Fruit fly (Drosophila melanogaster) whole organism, embryonic: Measurements from ENCODE around the gene CG6733.
A peak's percentile ranks its signal among the peaks of the same experiment; 100 is the strongest.

ENCODE experiments used
- B-H1 ChIP-seq: fragments of 200-800 bp; sonication (Bioruptor generic); IDR thresholded peaks from 3 replicates; pipeline ENCODE4 v1.3.6; 2022; ENCODE audit warnings: missing biosample characterization, missing genetic modification characterization
- CG10147 ChIP-seq: fragments of 200-800 bp; sonication (Bioruptor generic); optimal IDR thresholded peaks from 2 replicates; lab custom pipeline; 2019; ENCODE audit warnings: missing biosample characterization, mild to moderate bottlenecking, missing genetic modification characterization, moderate library complexity
- CG1024 ChIP-seq: fragments of 200-800 bp; sonication (Bioruptor generic); IDR thresholded peaks from 2 replicates; pipeline ENCODE4 v1.3.6; 2022; ENCODE audit warnings: missing biosample characterization, missing genetic modification characterization
- CG10274 ChIP-seq: fragments of 200-800 bp; sonication (Bioruptor generic); optimal IDR thresholded peaks from 3 replicates; lab custom pipeline; 2017; ENCODE audit warnings: missing biosample characterization, mild to moderate bottlenecking, missing genetic modification characterization
- CG10979 ChIP-seq: fragments of 200-800 bp; sonication (Bioruptor generic); optimal IDR thresholded peaks from 2 replicates; lab custom pipeline; 2018; ENCODE audit warnings: missing biosample characterization, mild to moderate bottlenecking, missing genetic modification characterization, moderate library complexity
- CG11560 ChIP-seq: fragments of 200-800 bp; sonication (Bioruptor generic); IDR thresholded peaks from 3 replicates; pipeline ENCODE4 v1.3.6; 2022; ENCODE audit warnings: missing biosample characterization, missing genetic modification characterization
- CG13775 ChIP-seq: fragments of 200-800 bp; sonication (Bioruptor generic); optimal IDR thresholded peaks from 3 replicates; lab custom pipeline; 2017; ENCODE audit warnings: missing biosample characterization, mild to moderate bottlenecking, missing genetic modification characterization
- CG15073 ChIP-seq: fragments of 200-800 bp; sonication (Bioruptor generic); optimal IDR thresholded peaks from 2 replicates; lab custom pipeline; 2016; ENCODE audit warnings: missing biosample characterization, missing genetic modification characterization
- CG15479 ChIP-seq: fragments of 200-800 bp; sonication (Bioruptor generic); optimal IDR thresholded peaks from 3 replicates; lab custom pipeline; 2019; ENCODE audit warnings: missing biosample characterization, mild to moderate bottlenecking, missing genetic modification characterization, moderate library complexity
- CG17328 ChIP-seq: fragments of 200-800 bp; sonication (Bioruptor generic); IDR thresholded peaks from 2 replicates; pipeline ENCODE4 v1.3.6; 2022; ENCODE audit warnings: missing biosample characterization, missing genetic modification characterization
- CG17829 ChIP-seq: fragments of 200-800 bp; optimal IDR thresholded peaks from 2 replicates; lab custom pipeline; 2019; ENCODE audit warnings: missing biosample characterization, mild to moderate bottlenecking, missing genetic modification characterization, moderate library complexity
- CG4328 ChIP-seq: fragments of 200-800 bp; sonication (Bioruptor generic); optimal IDR thresholded peaks from 3 replicates; lab custom pipeline; 2017; ENCODE audit warnings: missing biosample characterization, missing genetic modification reagents, missing genetic modification characterization
- CG6683 ChIP-seq: fragments of 200-800 bp; sonication (Bioruptor generic); optimal IDR thresholded peaks from 2 replicates; lab custom pipeline; 2017; ENCODE audit warnings: missing biosample characterization, mild to moderate bottlenecking, missing genetic modification characterization, missing genetic modification reagents
- CG6689 ChIP-seq: fragments of 200-800 bp; sonication (Bioruptor generic); IDR thresholded peaks from 2 replicates; pipeline ENCODE4 v1.3.6; 2022; ENCODE audit warnings: missing biosample characterization, missing genetic modification characterization
- CG7271 ChIP-seq: fragments of 200-800 bp; sonication (Bioruptor generic); optimal IDR thresholded peaks from 2 replicates; lab custom pipeline; 2018; ENCODE audit warnings: missing biosample characterization, mild to moderate bottlenecking, missing genetic modification characterization, moderate library complexity
- CG8359 ChIP-seq: fragments of 200-800 bp; sonication (Bioruptor generic); optimal IDR thresholded peaks from 2 replicates; lab custom pipeline; 2017; ENCODE audit warnings: missing biosample characterization, mild to moderate bottlenecking, missing genetic modification characterization, borderline replicate concordance
- Chrac-16 ChIP-seq: fragments of 200-800 bp; sonication (Bioruptor generic); optimal IDR thresholded peaks from 3 replicates; lab custom pipeline; 2016; ENCODE audit warnings: missing biosample characterization, missing genetic modification characterization
- CrebB ChIP-seq: fragments of 200-800 bp; sonication (Bioruptor generic); optimal IDR thresholded peaks from 3 replicates; lab custom pipeline; 2018; ENCODE audit warnings: missing biosample characterization, mild to moderate bottlenecking, missing genetic modification characterization
- Dbx ChIP-seq: fragments of 200-800 bp; sonication (Bioruptor generic); IDR thresholded peaks from 3 replicates; pipeline ENCODE4 v1.3.6; 2022; ENCODE audit warnings: missing biosample characterization, missing genetic modification characterization
- Doc2 ChIP-seq: fragments of 200-800 bp; sonication (Bioruptor generic); IDR thresholded peaks from 2 replicates; pipeline ENCODE4 v1.3.6; 2022; ENCODE audit warnings: missing biosample characterization, missing genetic modification characterization
- Doc3 ChIP-seq: fragments of 200-800 bp; sonication (Bioruptor generic); IDR thresholded peaks from 3 replicates; pipeline ENCODE4 v1.3.6; 2022; ENCODE audit warnings: missing biosample characterization, missing genetic modification characterization; ENCODE audit not compliant: partially characterized antibody
- E2f2 ChIP-seq: fragments of 200-800 bp; sonication (Bioruptor generic); IDR thresholded peaks from 2 replicates; pipeline ENCODE4 v1.3.6; 2022; ENCODE audit warnings: missing biosample characterization, missing genetic modification characterization
- Hsf ChIP-seq: fragments of 200-800 bp; sonication (Bioruptor generic); optimal IDR thresholded peaks from 3 replicates; lab custom pipeline; 2016; ENCODE audit warnings: missing biosample characterization, missing genetic modification characterization
- Lim3 ChIP-seq: fragments of 200-800 bp; sonication (Bioruptor generic); IDR thresholded peaks from 2 replicates; pipeline ENCODE4 v1.3.6; 2022; ENCODE audit warnings: missing biosample characterization, missing genetic modification characterization
- NC2α ChIP-seq: fragments of 200-800 bp; sonication (Bioruptor generic); optimal IDR thresholded peaks from 2 replicates; lab custom pipeline; 2016; ENCODE audit warnings: missing biosample characterization, missing genetic modification characterization
- Neu2 ChIP-seq: fragments of 200-800 bp; sonication (Bioruptor generic); optimal IDR thresholded peaks from 3 replicates; lab custom pipeline; 2016; ENCODE audit warnings: missing biosample characterization, missing genetic modification characterization, borderline replicate concordance
- Nf-YB ChIP-seq: fragments of 200-800 bp; sonication (Bioruptor generic); optimal IDR thresholded peaks from 3 replicates; lab custom pipeline; 2019; ENCODE audit warnings: missing biosample characterization, mild to moderate bottlenecking, missing genetic modification characterization, moderate library complexity
- Nf-YC ChIP-seq: fragments of 200-800 bp; optimal IDR thresholded peaks from 3 replicates; lab custom pipeline; 2019; ENCODE audit warnings: missing biosample characterization, mild to moderate bottlenecking, missing genetic modification characterization, moderate library complexity
- Optix ChIP-seq: fragments of 200-800 bp; sonication (Bioruptor generic); IDR thresholded peaks from 3 replicates; pipeline ENCODE4 v1.3.6; 2022; ENCODE audit warnings: missing biosample characterization, missing genetic modification characterization
- Six4 ChIP-seq: fragments of 200-800 bp; sonication (Bioruptor generic); optimal IDR thresholded peaks from 2 replicates; lab custom pipeline; 2016; ENCODE audit warnings: missing biosample characterization, missing genetic modification characterization
- Taf1 ChIP-seq: fragments of 200-800 bp; sonication (Bioruptor generic); IDR thresholded peaks from 2 replicates; pipeline ENCODE4 v1.3.6; 2022; ENCODE audit warnings: missing biosample characterization, missing genetic modification characterization
- al ChIP-seq: fragments of 200-800 bp; sonication (Bioruptor generic); IDR thresholded peaks from 2 replicates; pipeline ENCODE4 v1.3.6; 2022; ENCODE audit warnings: missing biosample characterization, missing genetic modification characterization
- amos ChIP-seq: fragments of 200-800 bp; sonication (Bioruptor generic); IDR thresholded peaks from 2 replicates; pipeline ENCODE4 v1.3.6; 2022; ENCODE audit warnings: missing biosample characterization, missing genetic modification characterization; ENCODE audit not compliant: partially characterized antibody
- aop ChIP-seq: fragments of 200-800 bp; sonication (Bioruptor generic); IDR thresholded peaks from 2 replicates; pipeline ENCODE4 v1.3.6; 2022; ENCODE audit warnings: missing biosample characterization, missing genetic modification characterization
- ap ChIP-seq: fragments of 200-800 bp; sonication (Bioruptor generic); IDR thresholded peaks from 2 replicates; pipeline ENCODE4 v1.3.6; 2022; ENCODE audit warnings: missing biosample characterization, missing genetic modification characterization
- az2 ChIP-seq: fragments of 200-800 bp; sonication (Bioruptor generic); optimal IDR thresholded peaks from 3 replicates; lab custom pipeline; 2016; ENCODE audit warnings: missing biosample characterization, missing genetic modification characterization
- dpn ChIP-seq, 2 experiments: fragments of 200-800 bp; sonication (Bioruptor generic); optimal IDR thresholded peaks; 3 replicates each; lab custom pipeline; 2016; ENCODE audit warnings: missing biosample characterization in 2 of 2, missing genetic modification characterization in 2 of 2
- fru ChIP-seq: fragments of >200 bp; optimal IDR thresholded peaks from 2 replicates; lab custom pipeline; 2017
- ftz-f1 ChIP-seq: fragments of 200-800 bp; sonication (Bioruptor generic); optimal IDR thresholded peaks from 2 replicates; lab custom pipeline; 2016; ENCODE audit warnings: missing biosample characterization, missing genetic modification characterization
- gcm ChIP-seq: fragments of 200-800 bp; sonication (Bioruptor generic); optimal IDR thresholded peaks from 2 replicates; lab custom pipeline; 2019; ENCODE audit warnings: missing biosample characterization, mild to moderate bottlenecking, missing genetic modification characterization, moderate library complexity
- lab ChIP-seq: fragments of 200-800 bp; sonication (Bioruptor generic); optimal IDR thresholded peaks from 3 replicates; lab custom pipeline; 2017; ENCODE audit warnings: missing biosample characterization, missing genetic modification characterization, mild to moderate bottlenecking, moderate library complexity, missing genetic modification reagents
- nau ChIP-seq: fragments of 200-800 bp; sonication (Bioruptor generic); optimal IDR thresholded peaks from 3 replicates; lab custom pipeline; 2017; ENCODE audit warnings: missing biosample characterization, mild to moderate bottlenecking, missing genetic modification characterization, missing genetic modification reagents
- otp ChIP-seq: fragments of 200-800 bp; sonication (Bioruptor generic); IDR thresholded peaks from 3 replicates; pipeline ENCODE4, ENCODE4 v1.3.6; 2022; ENCODE audit warnings: missing biosample characterization, missing genetic modification characterization
- pita ChIP-seq: fragments of 200-800 bp; sonication (Bioruptor generic); optimal IDR thresholded peaks from 2 replicates; lab custom pipeline; 2017; ENCODE audit warnings: missing biosample characterization, mild to moderate bottlenecking, missing genetic modification characterization
- pum ChIP-seq: fragments of 200-800 bp; sonication (Bioruptor generic); optimal IDR thresholded peaks from 2 replicates; lab custom pipeline; 2016; ENCODE audit warnings: missing biosample characterization, missing genetic modification characterization
- sens-2 ChIP-seq: fragments of 200-800 bp; sonication (Bioruptor generic); IDR thresholded peaks from 2 replicates; pipeline ENCODE4 v1.3.6; 2022; ENCODE audit warnings: missing biosample characterization, missing genetic modification characterization
- slou ChIP-seq: fragments of 200-800 bp; sonication (Bioruptor generic); optimal IDR thresholded peaks from 3 replicates; lab custom pipeline; 2016; ENCODE audit warnings: missing biosample characterization, missing genetic modification characterization
- stc ChIP-seq: fragments of 200-800 bp; sonication (Bioruptor generic); IDR thresholded peaks from 2 replicates; pipeline ENCODE4 v1.3.6; 2022; ENCODE audit warnings: missing biosample characterization, missing genetic modification characterization
- tio ChIP-seq: fragments of 200-800 bp; sonication (Bioruptor generic); optimal IDR thresholded peaks from 2 replicates; lab custom pipeline; 2017; ENCODE audit warnings: missing biosample characterization, missing genetic modification characterization, inconsistent platforms
- trem ChIP-seq: fragments of 200-800 bp; optimal IDR thresholded peaks from 3 replicates; lab custom pipeline; 2019; ENCODE audit warnings: missing biosample characterization, mild to moderate bottlenecking, missing genetic modification characterization, moderate library complexity
- ttk ChIP-seq: fragments of 200-800 bp; sonication (Bioruptor generic); IDR thresholded peaks from 2 replicates; pipeline ENCODE4 v2.1.2; 2022; ENCODE audit warnings: missing biosample characterization, missing genetic modification characterization
- zfh1 ChIP-seq: fragments of 200-800 bp; sonication (Bioruptor generic); IDR thresholded peaks from 3 replicates; pipeline ENCODE4 v1.3.6; 2022; ENCODE audit warnings: missing biosample characterization, missing genetic modification characterization

Gene CG6733

DNA sequence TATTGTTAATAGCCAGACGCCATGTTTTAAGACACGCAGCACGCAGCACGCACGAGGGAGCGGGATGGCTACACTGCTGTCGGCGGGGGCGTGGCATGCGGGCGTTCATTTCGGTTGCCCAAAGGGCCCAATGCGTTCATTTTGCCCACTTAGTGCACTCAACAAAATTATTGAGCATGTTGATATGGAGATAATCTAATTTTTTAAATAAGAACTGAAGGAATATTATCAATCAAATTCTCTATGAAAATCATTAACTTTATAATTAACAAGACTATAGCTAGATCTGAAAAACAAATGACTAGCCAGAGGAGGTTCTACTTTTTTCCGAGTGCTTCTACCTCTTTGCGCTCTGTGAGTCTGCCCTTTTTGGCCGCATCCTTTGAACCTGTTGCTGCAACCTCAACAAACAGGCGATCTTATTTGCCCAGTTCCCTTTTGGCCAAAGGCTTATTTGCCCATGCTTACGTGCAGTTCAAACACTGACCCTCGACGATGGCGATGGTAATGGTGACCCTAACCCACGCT, 35.8 kb downstream of the CG6733 start (continued):
- TF ChIP-seq dpn (GFP tag; optimal IDR thresholded peaks at IDR 0.05; lab: Kevin White, UChicago) = peak in 1 of 2 experiments; percentile 13
- TF ChIP-seq Doc3 (GFP tag; lab: Robert Waterston, UW) = no peak
- TF ChIP-seq CG10274 (GFP tag; lab: Kevin White, UChicago) = no peak
- TF ChIP-seq trem = no peak
- TF ChIP-seq zfh1 = peak; percentile 34; the same call in 1 of the 3 replicates
- no peak for TF ChIP-seq Optix (GFP tag; lab: Robert Waterston, UW)
- TF ChIP-seq amos (GFP tag; lab: Robert Waterston, UW) = no peak
- no peak for TF ChIP-seq az2
- 0 out of 2 replicates have a peak, but pooled peaks have one; percentile 5 for TF ChIP-seq sens-2 (GFP tag; lab: Robert Waterston, UW)
- TF ChIP-seq stc (GFP tag; lab: Robert Waterston, UW) = no peak
- TF ChIP-seq pita (GFP tag; lab: Kevin White, UChicago) = no peak
- no peak for TF ChIP-seq aop (GFP tag; lab: Robert Waterston, UW)
- TF ChIP-seq al (GFP tag; lab: Robert Waterston, UW) = no peak
- no peak for TF ChIP-seq CG13775 (GFP tag; lab: Kevin White, UChicago)
- TF ChIP-seq ttk = no peak
- TF ChIP-seq B-H1 = no peak
- no peak for TF ChIP-seq Neu2 (GFP tag; lab: Kevin White, UChicago)
- TF ChIP-seq ap = no peak
- TF ChIP-seq Six4 (GFP tag; lab: Kevin White, UChicago) = no peak
- TF ChIP-seq otp (GFP tag; lab: Robert Waterston, UW) = 0 out of 3 replicates have a peak, but pooled peaks have one; percentile 16
- TF ChIP-seq CG1024 = no peak
- TF ChIP-seq E2f2 (GFP tag; lab: Robert Waterston, UW) = no peak
- peak; percentile 56 for TF ChIP-seq gcm (GFP tag; lab: Kevin White, UChicago)
- TF ChIP-seq pum = no peak
- TF ChIP-seq lab (GFP tag; lab: Kevin White, UChicago) = no peak
- no peak for TF ChIP-seq CG10147 (GFP tag; lab: Kevin White, UChicago)
- peak; percentile 86 for TF ChIP-seq Nf-YC (tag; lab: Kevin White, UChicago)
- TF ChIP-seq Hsf = no peak
- TF ChIP-seq CG11560 (tag; lab: Robert Waterston, UW) = no peak
- TF ChIP-seq CG6689 (GFP tag; lab: Robert Waterston, UW) = no peak
- no peak for TF ChIP-seq NC2α (GFP tag; lab: Kevin White, UChicago)
- no peak for TF ChIP-seq Taf1 (GFP tag; lab: Robert Waterston, UW)
- no peak for TF ChIP-seq CG4328 (GFP tag; lab: Kevin White, UChicago)
- peak; percentile 31 for TF ChIP-seq CG15479 (GFP tag; lab: Kevin White, UChicago)
- TF ChIP-seq CG6683 (GFP tag; lab: Kevin White, UChicago) = no peak
- peak; percentile 85 for TF ChIP-seq Nf-YB (GFP tag; lab: Kevin White, UChicago)
- TF ChIP-seq CG8359 (GFP tag; lab: Kevin White, UChicago) = no peak
- TF ChIP-seq ftz-f1 (GFP tag; lab: Kevin White, UChicago) = no peak
- TF ChIP-seq CrebB (tag; lab: Kevin White, UChicago) = no peak
- no peak for TF ChIP-seq CG10979 (tag; lab: Kevin White, UChicago)
- TF ChIP-seq Lim3 (GFP tag; lab: Robert Waterston, UW) = no peak
- peak; percentile 39 for TF ChIP-seq CG17829 (tag; lab: Kevin White, UChicago)
- TF ChIP-seq Dbx = no peak
- no peak for TF ChIP-seq fru (lab: Kevin White, UChicago)
- TF ChIP-seq Doc2 = no peak
- TF ChIP-seq CG15073 (GFP tag; lab: Kevin White, UChicago) = no peak
- TF ChIP-seq CG17328 = 0 out of 2 replicates have a peak, but pooled peaks have one; percentile 29
- TF ChIP-seq slou = no peak
- no peak for TF ChIP-seq nau (GFP tag; lab: Kevin White, UChicago)
- no peak for TF ChIP-seq Chrac-16 (GFP tag; lab: Kevin White, UChicago)
- TF ChIP-seq CG7271 = peak; percentile 65
- no peak for TF ChIP-seq tio (GFP tag; lab: Kevin White, UChicago)
